Worm (Caenorhabditis elegans) whole organism, L3 larva: ENCODE measurements around the gene gad-1.

Experiments used
- ama-1 ChIP-seq: fragments of 150-350 bp; optimal IDR thresholded peaks from 2 replicates; lab custom pipeline; 2018
- nhr-23 ChIP-seq: fragments of 150-350 bp; optimal IDR thresholded peaks from 2 replicates; lab custom pipeline; 2014; ENCODE audit warnings: missing biosample characterization, missing genetic modification reagents, missing genetic modification characterization
- tbx-2 ChIP-seq: sonication (generic microtip); optimal IDR thresholded peaks from 2 replicates; lab custom pipeline; 2016; ENCODE audit warnings: mild to moderate bottlenecking, missing genetic modification characterization, missing compliant biosample characterization
- ztf-11 ChIP-seq: fragments of 150-350 bp; optimal IDR thresholded peaks from 2 replicates; lab custom pipeline; 2014; ENCODE audit warnings: missing biosample characterization, missing genetic modification characterization

DNA sequence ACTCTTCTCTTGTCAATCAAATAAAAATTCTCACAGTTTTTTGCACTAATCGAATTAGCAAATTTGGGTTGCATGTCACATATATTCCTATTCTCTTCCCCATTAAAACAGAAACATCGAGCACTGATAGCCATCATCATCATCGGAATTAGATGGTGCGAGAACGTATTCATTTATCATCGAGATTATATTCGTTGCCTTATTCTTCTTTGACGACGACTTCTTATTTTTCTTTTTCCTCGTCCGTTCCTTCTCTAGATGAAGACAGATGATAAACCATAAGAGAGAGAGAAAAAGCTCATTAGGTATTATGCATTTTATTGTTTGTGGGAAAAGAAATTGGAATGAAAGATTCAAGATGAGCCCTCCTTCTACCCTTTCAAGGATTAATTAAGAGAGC lies 37.9 kb upstream of the gad-1 start:
- no peak for TF ChIP-seq ama-1 (lab: Kevin White, UChicago)
- TF ChIP-seq nhr-23 (tag; lab: Kevin White, UChicago), result no peak
- no peak for TF ChIP-seq ztf-11 (tag; lab: Kevin White, UChicago)
- no peak for TF ChIP-seq tbx-2
